Fruit fly (Drosophila melanogaster) whole organism, embryonic: ENCODE results near the gene CG5382.

Experiments used
- Antp ChIP-seq: fragments of 200-800 bp; sonication (Bioruptor generic); optimal IDR thresholded peaks from 3 replicates; lab custom pipeline; 2016; ENCODE audit warnings: missing biosample characterization, missing genetic modification characterization
- CG10274 ChIP-seq: fragments of 200-800 bp; sonication (Bioruptor generic); optimal IDR thresholded peaks from 3 replicates; lab custom pipeline; 2017; ENCODE audit warnings: missing biosample characterization, mild to moderate bottlenecking, missing genetic modification characterization
- CG11560 ChIP-seq: fragments of 200-800 bp; sonication (Bioruptor generic); IDR thresholded peaks from 3 replicates; pipeline ENCODE4 v1.3.6; 2022; ENCODE audit warnings: missing biosample characterization, missing genetic modification characterization
- CG15479 ChIP-seq: fragments of 200-800 bp; sonication (Bioruptor generic); optimal IDR thresholded peaks from 3 replicates; lab custom pipeline; 2019; ENCODE audit warnings: missing biosample characterization, mild to moderate bottlenecking, missing genetic modification characterization, moderate library complexity
- CG15514 ChIP-seq: fragments of 200-800 bp; sonication (Bioruptor generic); optimal IDR thresholded peaks from 3 replicates; lab custom pipeline; 2017; ENCODE audit warnings: missing biosample characterization, missing genetic modification characterization, mild to moderate bottlenecking, moderate library complexity, missing genetic modification reagents
- CG17385 ChIP-seq: fragments of 200-800 bp; sonication (Bioruptor generic); optimal IDR thresholded peaks from 3 replicates; lab custom pipeline; 2018; ENCODE audit warnings: missing biosample characterization, mild to moderate bottlenecking, missing genetic modification characterization
- CG17802 ChIP-seq: fragments of 200-800 bp; sonication (Bioruptor generic); optimal IDR thresholded peaks from 2 replicates; lab custom pipeline; 2018; ENCODE audit warnings: missing biosample characterization, mild to moderate bottlenecking, missing genetic modification characterization, moderate library complexity
- CG18599 ChIP-seq: fragments of 200-800 bp; sonication (Bioruptor generic); optimal IDR thresholded peaks from 3 replicates; lab custom pipeline; 2017; ENCODE audit warnings: missing biosample characterization, missing genetic modification characterization, mild to moderate bottlenecking, moderate library complexity, missing genetic modification reagents
- CG34224 ChIP-seq: fragments of 200-800 bp; sonication (Bioruptor generic); IDR thresholded peaks from 3 replicates; pipeline ENCODE4 v1.3.6; 2022; ENCODE audit warnings: missing biosample characterization, missing genetic modification characterization; ENCODE audit not compliant: partially characterized antibody
- CG4282 ChIP-seq: fragments of 200-800 bp; sonication (Bioruptor generic); optimal IDR thresholded peaks from 2 replicates; lab custom pipeline; 2016; ENCODE audit warnings: missing biosample characterization, missing genetic modification characterization
- CG4730 ChIP-seq: fragments of 200-800 bp; sonication (Bioruptor generic); IDR thresholded peaks from 2 replicates; pipeline ENCODE4 v1.3.6; 2022; ENCODE audit warnings: missing biosample characterization, missing genetic modification characterization
- CG5953 ChIP-seq: fragments of 200-800 bp; sonication (Bioruptor generic); IDR thresholded peaks from 2 replicates; pipeline ENCODE4 v1.3.6; 2022; ENCODE audit warnings: missing biosample characterization, missing genetic modification characterization
- CG6254 ChIP-seq: fragments of 200-800 bp; sonication (Bioruptor generic); optimal IDR thresholded peaks from 3 replicates; lab custom pipeline; 2017; ENCODE audit warnings: mild to moderate bottlenecking, missing biosample characterization, missing genetic modification reagents, missing genetic modification characterization
- CG6689 ChIP-seq: fragments of 200-800 bp; sonication (Bioruptor generic); IDR thresholded peaks from 2 replicates; pipeline ENCODE4 v1.3.6; 2022; ENCODE audit warnings: missing biosample characterization, missing genetic modification characterization
- CG7372 ChIP-seq: fragments of 200-800 bp; sonication (Bioruptor generic); IDR thresholded peaks from 2 replicates; pipeline ENCODE4 v1.3.6; 2022; ENCODE audit warnings: missing biosample characterization, missing genetic modification characterization
- CG7839 ChIP-seq: fragments of 200-800 bp; sonication (Bioruptor generic); optimal IDR thresholded peaks from 3 replicates; lab custom pipeline; 2018; ENCODE audit warnings: missing biosample characterization, mild to moderate bottlenecking, missing genetic modification characterization, moderate library complexity
- CG8765 ChIP-seq: fragments of 200-800 bp; sonication (Bioruptor generic); IDR thresholded peaks from 2 replicates; pipeline ENCODE4 v1.3.6; 2022; ENCODE audit warnings: missing biosample characterization, missing genetic modification characterization
- D ChIP-seq, 2 experiments: fragments of 200-800 bp in 1 of 2; fragments of >200 bp in 1 of 2; sonication (Bioruptor generic) in 1 of 2; optimal IDR thresholded peaks; 2 replicates in 1 of 2; 3 replicates in 1 of 2; lab custom pipeline; 2017; ENCODE audit warnings: mild to moderate bottlenecking in 1 of 2, missing biosample characterization in 1 of 2, missing genetic modification characterization in 1 of 2, missing genetic modification reagents in 1 of 2
- Dfd ChIP-seq, 2 experiments: fragments of >200 bp; optimal IDR thresholded peaks; 2 replicates each; lab custom pipeline; 2017; ENCODE audit warnings: missing biosample characterization in 2 of 2, missing genetic modification characterization in 2 of 2
- Elba2 ChIP-seq: fragments of 200-800 bp; sonication (Bioruptor generic); optimal IDR thresholded peaks from 3 replicates; lab custom pipeline; 2016; ENCODE audit warnings: missing biosample characterization, missing genetic modification characterization
- Gug ChIP-seq: fragments of 200-800 bp; sonication (Bioruptor generic); IDR thresholded peaks from 4 replicates; pipeline ENCODE4 v1.3.6; 2022; ENCODE audit warnings: missing biosample characterization, missing genetic modification characterization
- H2.0 ChIP-seq: fragments of 200-800 bp; sonication (Bioruptor generic); IDR thresholded peaks from 2 replicates; pipeline ENCODE4 v1.3.6; 2022; ENCODE audit warnings: missing biosample characterization, missing genetic modification characterization
- Lpt ChIP-seq: fragments of >200 bp; optimal IDR thresholded peaks from 2 replicates; lab custom pipeline; 2018; ENCODE audit warnings: missing biosample characterization, missing genetic modification characterization
- Mad ChIP-seq: fragments of 200-800 bp; sonication (Bioruptor generic); optimal IDR thresholded peaks from 2 replicates; lab custom pipeline; 2016; ENCODE audit warnings: missing biosample characterization, missing genetic modification characterization
- Nf-YA ChIP-seq: fragments of 200-800 bp; sonication (Bioruptor generic); IDR thresholded peaks from 2 replicates; pipeline ENCODE4 v1.3.6; 2022; ENCODE audit warnings: missing biosample characterization, missing genetic modification characterization
- Nf-YB ChIP-seq: fragments of 200-800 bp; sonication (Bioruptor generic); optimal IDR thresholded peaks from 3 replicates; lab custom pipeline; 2019; ENCODE audit warnings: missing biosample characterization, mild to moderate bottlenecking, missing genetic modification characterization, moderate library complexity
- Oaz ChIP-seq: fragments of 200-800 bp; sonication (Bioruptor generic); IDR thresholded peaks from 2 replicates; pipeline ENCODE4 v1.3.6; 2022; ENCODE audit warnings: missing biosample characterization, missing genetic modification characterization
- Pdp1 ChIP-seq, 2 experiments: fragments of 200-800 bp; sonication (Bioruptor generic); optimal IDR thresholded peaks; 3 replicates each; lab custom pipeline; 2016; ENCODE audit warnings: missing biosample characterization in 2 of 2, missing genetic modification characterization in 2 of 2, mild to moderate bottlenecking in 1 of 2, moderate library complexity in 1 of 2
- Ptx1 ChIP-seq: fragments of 200-800 bp; sonication (Bioruptor generic); IDR thresholded peaks from 2 replicates; pipeline ENCODE4 v1.3.6; 2022; ENCODE audit warnings: missing biosample characterization, missing genetic modification characterization
- ac ChIP-seq: fragments of 200-800 bp; sonication (Bioruptor generic); optimal IDR thresholded peaks from 3 replicates; lab custom pipeline; 2017; ENCODE audit warnings: missing biosample characterization, mild to moderate bottlenecking, missing genetic modification characterization
- ash1 ChIP-seq: fragments of 200-800 bp; sonication (Bioruptor generic); optimal IDR thresholded peaks from 2 replicates; lab custom pipeline; 2018; ENCODE audit warnings: missing biosample characterization, mild to moderate bottlenecking, missing genetic modification characterization
- dm ChIP-seq: fragments of 200-800 bp; sonication (Bioruptor generic); optimal IDR thresholded peaks from 3 replicates; lab custom pipeline; 2016; ENCODE audit warnings: missing biosample characterization, missing genetic modification characterization
- dmrt99B ChIP-seq: fragments of 200-800 bp; sonication (Bioruptor generic); optimal IDR thresholded peaks from 2 replicates; lab custom pipeline; 2018; ENCODE audit warnings: missing biosample characterization, mild to moderate bottlenecking, missing genetic modification characterization, moderate library complexity
- dysf ChIP-seq: fragments of 200-800 bp; sonication (Bioruptor generic); IDR thresholded peaks from 3 replicates; pipeline ENCODE4 v1.3.6; 2022; ENCODE audit warnings: missing biosample characterization, missing genetic modification characterization
- ewg ChIP-seq: fragments of 200-800 bp; sonication (Bioruptor generic); optimal IDR thresholded peaks from 3 replicates; lab custom pipeline; 2017; ENCODE audit warnings: mild to moderate bottlenecking, missing biosample characterization, missing genetic modification reagents, missing genetic modification characterization
- fu2 ChIP-seq: fragments of 200-800 bp; sonication (Bioruptor generic); optimal IDR thresholded peaks from 2 replicates; lab custom pipeline; 2016; ENCODE audit warnings: missing biosample characterization, missing genetic modification characterization
- inv ChIP-seq: fragments of 200-800 bp; sonication (Bioruptor generic); IDR thresholded peaks from 2 replicates; pipeline ENCODE4 v1.3.6; 2022; ENCODE audit warnings: missing biosample characterization, missing genetic modification characterization; ENCODE audit not compliant: partially characterized antibody
- ken ChIP-seq: fragments of 200-800 bp; sonication (Bioruptor generic); IDR thresholded peaks from 3 replicates; pipeline ENCODE4 v1.3.6; 2022; ENCODE audit warnings: missing biosample characterization, missing genetic modification characterization
- nau ChIP-seq: fragments of 200-800 bp; sonication (Bioruptor generic); optimal IDR thresholded peaks from 3 replicates; lab custom pipeline; 2017; ENCODE audit warnings: missing biosample characterization, mild to moderate bottlenecking, missing genetic modification characterization, missing genetic modification reagents
- peb ChIP-seq: fragments of 200-800 bp; sonication (Bioruptor generic); IDR thresholded peaks from 2 replicates; pipeline ENCODE4 v1.3.6; 2022; ENCODE audit warnings: missing biosample characterization, missing genetic modification characterization
- row ChIP-seq: fragments of 200-800 bp; sonication (Bioruptor generic); IDR thresholded peaks from 3 replicates; pipeline ENCODE4 v1.3.6; 2022; ENCODE audit warnings: missing biosample characterization, missing genetic modification characterization
- slbo ChIP-seq: fragments of 200-800 bp; sonication (Bioruptor generic); IDR thresholded peaks from 2 replicates; pipeline ENCODE4 v1.3.6; 2022; ENCODE audit warnings: missing biosample characterization, missing genetic modification characterization
- so ChIP-seq: fragments of 200-800 bp; sonication (Bioruptor generic); IDR thresholded peaks from 3 replicates; pipeline ENCODE4 v1.3.6; 2022; ENCODE audit warnings: missing biosample characterization, missing genetic modification characterization
- ssp ChIP-seq: fragments of 200-800 bp; sonication (Bioruptor generic); IDR thresholded peaks from 2 replicates; pipeline ENCODE4 v1.3.6; 2022; ENCODE audit warnings: missing biosample characterization, missing genetic modification characterization
- tio ChIP-seq: fragments of 200-800 bp; sonication (Bioruptor generic); optimal IDR thresholded peaks from 2 replicates; lab custom pipeline; 2017; ENCODE audit warnings: missing biosample characterization, missing genetic modification characterization, inconsistent platforms
- tx ChIP-seq: fragments of 200-800 bp; sonication (Bioruptor generic); optimal IDR thresholded peaks from 2 replicates; lab custom pipeline; 2016; ENCODE audit warnings: missing biosample characterization, missing genetic modification characterization

Gene CG5382

DNA sequence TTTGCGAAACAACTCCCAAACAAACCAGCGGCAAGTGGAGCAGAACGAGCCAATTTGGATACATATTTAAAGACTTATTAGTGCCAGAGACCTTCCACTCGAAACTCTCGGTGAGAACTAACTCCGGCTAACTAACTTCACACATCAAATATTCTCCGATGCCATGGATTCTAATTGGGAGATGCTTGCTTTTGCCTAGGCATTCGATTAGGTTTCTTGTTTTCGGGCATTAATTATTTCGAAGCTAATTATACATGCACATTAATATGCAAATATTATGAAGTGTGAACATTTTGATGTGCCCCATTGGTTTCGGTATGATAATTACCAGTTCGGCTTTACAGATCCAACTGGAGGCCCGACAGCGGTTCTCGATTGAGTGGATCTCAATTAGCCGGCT, 23.6 kb downstream of the CG5382 start, which contains the start of gene CG5386 (continued):
- TF ChIP-seq D (optimal IDR thresholded peaks at IDR 0.05; lab: Kevin White, UChicago) (no peak), D (GFP tag; optimal IDR thresholded peaks at IDR 0.05; lab: Kevin White, UChicago) (no peak), CG10274 (GFP tag; lab: Kevin White, UChicago) (no peak), nau (GFP tag; lab: Kevin White, UChicago) (no peak), CG5953 (GFP tag; lab: Robert Waterston, UW) (no peak)

DNA sequence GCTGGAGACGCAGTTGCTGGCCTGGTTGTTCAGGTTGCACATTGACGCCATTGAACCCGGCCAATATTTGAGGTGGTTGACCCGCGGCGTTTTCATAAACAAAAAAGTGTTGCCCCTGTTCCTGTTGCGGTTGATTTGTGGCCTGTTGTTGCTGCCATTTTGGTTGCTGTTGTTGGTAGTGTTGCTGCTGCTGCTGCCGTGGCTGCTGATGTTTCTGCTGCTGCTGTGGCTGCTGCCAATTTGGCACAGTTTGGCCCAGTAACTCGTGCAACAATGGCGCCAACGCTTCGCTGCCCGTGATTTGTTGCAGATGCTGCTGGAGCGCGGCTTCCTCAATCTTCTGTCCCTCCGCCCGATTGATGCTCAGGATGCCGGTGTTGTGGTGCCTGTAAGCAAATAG, 24.1 kb downstream of the CG5382 start:
- no peak for TF ChIP-seq Lpt (GFP tag; lab: Kevin White, UChicago)
- no peak for TF ChIP-seq ac (GFP tag; lab: Kevin White, UChicago)
- TF ChIP-seq CG6689 (GFP tag; lab: Robert Waterston, UW): no peak
- no peak for TF ChIP-seq CG17385 (GFP tag; lab: Kevin White, UChicago)
- TF ChIP-seq dm (GFP tag; lab: Kevin White, UChicago): no peak
- peak in 1 of 2 experiments; percentile 52 for TF ChIP-seq Dfd (GFP tag; optimal IDR thresholded peaks at IDR 0.05; lab: Kevin White, UChicago)

DNA sequence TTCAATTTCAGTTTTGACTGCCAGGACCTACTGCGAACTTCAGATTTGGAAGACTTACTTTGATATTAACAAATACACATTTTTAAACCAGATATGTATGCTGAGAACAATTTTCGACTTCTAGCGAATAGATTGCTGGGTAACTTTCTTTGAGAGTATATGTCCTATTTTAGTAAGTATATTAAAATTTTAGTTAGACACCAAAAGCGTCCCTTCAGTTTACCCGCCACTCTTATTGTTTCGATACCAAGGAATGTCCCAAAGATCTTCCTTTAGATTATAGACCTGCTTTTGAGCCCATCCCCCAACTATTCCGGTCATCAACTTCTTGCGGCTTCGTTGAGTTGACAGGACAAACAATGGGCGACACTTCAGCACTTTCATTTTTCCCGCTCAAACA, 25.6 kb downstream of the CG5382 start, which contains the start of gene CG5388:
Gene CG5388 (minus strand): TSS at position 101 of the 400 bp plus-strand sequence.
- TF ChIP-seq fu2 (GFP tag; lab: Kevin White, UChicago) (no peak), CG4730 (GFP tag; lab: Robert Waterston, UW) (no peak), Gug (GFP tag; lab: Robert Waterston, UW) (no peak), CG11560 (tag; lab: Robert Waterston, UW) (no peak), so (GFP tag; lab: Robert Waterston, UW) (no peak), CG8765 (GFP tag; lab: Robert Waterston, UW) (no peak), CG34224 (GFP tag; lab: Robert Waterston, UW) (no peak), CG6254 (no peak), Mad (GFP tag; lab: Kevin White, UChicago) (no peak), peb (GFP tag; lab: Robert Waterston, UW) (no peak), H2.0 (GFP tag; lab: Robert Waterston, UW) (no peak), tio (no peak), ewg (no peak), Nf-YB (GFP tag; lab: Kevin White, UChicago) (no peak), CG15479 (GFP tag; lab: Kevin White, UChicago) (no peak), CG7372 (GFP tag; lab: Robert Waterston, UW) (no peak), tx (GFP tag; lab: Kevin White, UChicago) (no peak)

DNA sequence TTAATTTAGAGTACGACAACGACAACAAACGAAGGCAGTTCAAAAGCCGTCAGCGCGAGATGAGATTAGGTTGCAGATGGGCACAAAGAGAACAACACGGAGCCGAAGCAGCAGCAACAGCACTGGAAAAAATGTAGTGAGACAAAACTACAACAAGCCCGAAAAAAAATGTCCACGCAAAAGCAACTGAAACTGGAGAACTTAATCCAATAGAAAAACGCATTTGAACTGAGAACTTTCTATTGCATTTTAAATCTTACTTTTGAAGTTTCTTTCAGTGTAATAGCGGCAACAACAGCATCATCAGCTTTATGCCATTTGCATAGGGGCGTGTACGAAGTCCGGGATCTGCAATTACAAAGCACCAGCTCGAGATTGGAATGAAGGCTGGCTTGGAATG, 26.3 kb downstream of the CG5382 start:
- TF ChIP-seq CG15514 (GFP tag; lab: Kevin White, UChicago): peak; percentile 1
- no peak for TF ChIP-seq inv (GFP tag; lab: Robert Waterston, UW)
- no peak for TF ChIP-seq CG17802 (tag; lab: Kevin White, UChicago)
- TF ChIP-seq Pdp1 (GFP tag; optimal IDR thresholded peaks at IDR 0.05; lab: Kevin White, UChicago): peak in 1 of 2 experiments; percentile 43
- TF ChIP-seq dysf (GFP tag; lab: Robert Waterston, UW): 0 out of 3 replicates have a peak, but pooled peaks have one; percentile 48
- no peak for TF ChIP-seq ash1 (GFP tag; lab: Kevin White, UChicago)
- 0 out of 2 replicates have a peak, but pooled peaks have one; percentile 14 for TF ChIP-seq Ptx1
- no peak for TF ChIP-seq ken (GFP tag; lab: Robert Waterston, UW)
- TF ChIP-seq nau (GFP tag; lab: Kevin White, UChicago): no peak
- TF ChIP-seq CG7839 (tag; lab: Kevin White, UChicago): peak; percentile 36
- peak; percentile 41 for TF ChIP-seq CG18599 (GFP tag; lab: Kevin White, UChicago)
- no peak for TF ChIP-seq Nf-YA (GFP tag; lab: Robert Waterston, UW)
- TF ChIP-seq Antp: peak; percentile 20
- no peak for TF ChIP-seq CG4282 (GFP tag; lab: Kevin White, UChicago)
- 0 out of 2 replicates have a peak, but pooled peaks have one; percentile 10 for TF ChIP-seq Oaz
- TF ChIP-seq Elba2 (GFP tag; lab: Kevin White, UChicago): no peak
- peak; percentile 19; the same call in 1 of the 2 replicates for TF ChIP-seq slbo (GFP tag; lab: Robert Waterston, UW)
- no peak for TF ChIP-seq ssp (GFP tag; lab: Robert Waterston, UW)
- peak; percentile 50 for TF ChIP-seq dmrt99B (tag; lab: Kevin White, UChicago)
- peak; percentile 31; the same call in 1 of the 3 replicates for TF ChIP-seq row (GFP tag; lab: Robert Waterston, UW)
